Fruit fly (Drosophila melanogaster): ENCODE measurements around the gene gnu.

DNA sequence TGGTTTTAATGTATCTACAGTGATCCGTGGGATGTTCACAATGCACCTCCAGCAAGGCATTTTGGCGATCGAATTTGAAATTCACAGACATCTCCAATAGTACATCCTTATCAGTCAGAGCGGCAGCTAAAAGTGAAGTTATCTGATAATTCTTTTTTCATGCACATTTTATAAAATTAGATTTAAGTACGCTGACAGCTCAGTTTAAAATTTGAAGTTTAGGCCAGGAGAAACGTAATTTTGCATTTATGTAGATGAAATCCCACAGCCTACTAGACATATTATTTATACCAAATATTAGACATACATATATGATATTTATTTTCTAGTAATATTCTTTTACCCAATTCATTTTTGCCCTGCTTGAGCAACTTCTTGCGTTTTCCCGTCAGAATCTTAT lies 42.2 kb downstream of the gnu start, which contains the start of gene Trl:
- TF ChIP-seq EcR (GFP tag; optimal IDR thresholded peaks at IDR 0.05), result no peak
- TF ChIP-seq usp (GFP tag; optimal IDR thresholded peaks at IDR 0.05), result no peak
- TF ChIP-seq CG8478 (optimal IDR thresholded peaks at IDR 0.05), result no peak
- TF ChIP-seq psq (optimal IDR thresholded peaks at IDR 0.05), result no peak
